Fruit fly (Drosophila melanogaster) whole organism, wandering third instar larva: ENCODE data around the gene Nhe2.

Experiments used
- Abd-B ChIP-seq: fragments of >200 bp; optimal IDR thresholded peaks from 2 replicates; lab custom pipeline; 2017; ENCODE audit warnings: missing biosample characterization, missing genetic modification characterization
- CG32264 ChIP-seq: fragments of 200-800 bp; sonication (Bioruptor generic); optimal IDR thresholded peaks from 2 replicates; lab custom pipeline; 2016; ENCODE audit warnings: missing biosample characterization, missing genetic modification characterization
- CG9705 ChIP-seq: fragments of 200-800 bp; sonication (Bioruptor generic); optimal IDR thresholded peaks from 2 replicates; lab custom pipeline; 2018; ENCODE audit warnings: missing biosample characterization, mild to moderate bottlenecking, missing genetic modification characterization
- Dfd ChIP-seq: fragments of >200 bp; optimal IDR thresholded peaks from 2 replicates; lab custom pipeline; 2017; ENCODE audit warnings: missing biosample characterization, missing genetic modification characterization
- Dif ChIP-seq: fragments of 200-275, 200-300 bp; sonication (Bioruptor generic); optimal IDR thresholded peaks from 2 replicates; lab custom pipeline; 2018; ENCODE audit warnings: missing biosample characterization, missing genetic modification characterization; ENCODE audit not compliant: partially characterized antibody
- GATAd ChIP-seq: sonication (Bioruptor generic); optimal IDR thresholded peaks from 2 replicates; lab custom pipeline; 2016; ENCODE audit warnings: missing biosample characterization, missing genetic modification characterization
- HLH106 ChIP-seq: fragments of 200-800 bp; optimal IDR thresholded peaks from 3 replicates; lab custom pipeline; 2019; ENCODE audit warnings: missing biosample characterization, mild to moderate bottlenecking, missing genetic modification characterization, moderate library complexity
- Hnf4 ChIP-seq: fragments of 200-800 bp; sonication (Bioruptor generic); optimal IDR thresholded peaks from 2 replicates; lab custom pipeline; 2016; ENCODE audit warnings: missing biosample characterization, mild to moderate bottlenecking, missing genetic modification characterization
- Hr83 ChIP-seq: fragments of 200-300 bp; sonication (Bioruptor generic); optimal IDR thresholded peaks from 2 replicates; lab custom pipeline; 2016; ENCODE audit warnings: missing biosample characterization, mild to moderate bottlenecking, missing genetic modification characterization, moderate library complexity; ENCODE audit not compliant: poor library complexity, severe bottlenecking
- Jra ChIP-seq: sonication (Bioruptor generic); optimal IDR thresholded peaks from 2 replicates; lab custom pipeline; 2016; ENCODE audit warnings: missing biosample characterization, missing genetic modification characterization
- Mio ChIP-seq: sonication (Bioruptor generic); optimal IDR thresholded peaks from 2 replicates; lab custom pipeline; 2016; ENCODE audit warnings: missing biosample characterization, missing genetic modification characterization
- Myc ChIP-seq: fragments of >200 bp; optimal IDR thresholded peaks from 2 replicates; lab custom pipeline; 2017
- N ChIP-seq: fragments of >200 bp; optimal IDR thresholded peaks from 2 replicates; lab custom pipeline; 2018; ENCODE audit warnings: missing biosample characterization, missing external identifiers, missing genetic modification characterization
- OdsH ChIP-seq: fragments of 200-800 bp; sonication (Bioruptor generic); optimal IDR thresholded peaks from 2 replicates; lab custom pipeline; 2016; ENCODE audit warnings: missing biosample characterization, mild to moderate bottlenecking, missing genetic modification characterization
- Rel ChIP-seq, 2 experiments: fragments of 200-800 bp; sonication (Bioruptor generic) in 1 of 2; optimal IDR thresholded peaks; 2 replicates in 1 of 2; 3 replicates in 1 of 2; lab custom pipeline; 2016 to 2019; ENCODE audit warnings: mild to moderate bottlenecking in 2 of 2, missing biosample characterization in 2 of 2, missing genetic modification characterization in 2 of 2, moderate library complexity in 1 of 2
- Sp1 ChIP-seq: fragments of 200-800 bp; sonication (Bioruptor generic); optimal IDR thresholded peaks from 3 replicates; lab custom pipeline; 2019; ENCODE audit warnings: missing biosample characterization, mild to moderate bottlenecking, missing genetic modification characterization, moderate library complexity
- Vsx2 ChIP-seq: fragments of 200-300, 225-300 bp; sonication (Bioruptor generic); optimal IDR thresholded peaks from 2 replicates; lab custom pipeline; 2018; ENCODE audit warnings: missing biosample characterization, missing genetic modification characterization; ENCODE audit not compliant: partially characterized antibody
- br ChIP-seq: fragments of 200-800 bp; sonication (Bioruptor generic); optimal IDR thresholded peaks from 2 replicates; lab custom pipeline; 2016; ENCODE audit warnings: missing biosample characterization, missing genetic modification characterization
- brk ChIP-seq: fragments of 200-800 bp; sonication (Bioruptor generic); optimal IDR thresholded peaks from 2 replicates; lab custom pipeline; 2016; ENCODE audit warnings: missing biosample characterization, mild to moderate bottlenecking, missing genetic modification characterization
- dl ChIP-seq, 2 experiments: fragments of 175-275, 200-275 bp in 1 of 2; fragments of 200-275 bp in 1 of 2; sonication (Bioruptor generic); optimal IDR thresholded peaks; lab custom pipeline; 2018; ENCODE audit warnings: mild to moderate bottlenecking in 2 of 2, missing biosample characterization in 2 of 2, missing genetic modification characterization in 2 of 2, moderate library complexity in 2 of 2; ENCODE audit not compliant: partially characterized antibody in 2 of 2, insufficient read depth in 1 of 2
- dmrt93B ChIP-seq: fragments of 200-800 bp; sonication (Bioruptor generic); optimal IDR thresholded peaks from 2 replicates; lab custom pipeline; 2018; ENCODE audit warnings: missing biosample characterization, mild to moderate bottlenecking, missing genetic modification characterization
- dsf ChIP-seq: sonication (Bioruptor generic); optimal IDR thresholded peaks from 2 replicates; lab custom pipeline; 2016; ENCODE audit warnings: missing biosample characterization, missing genetic modification characterization, borderline replicate concordance
- ey ChIP-seq: fragments of 200-800 bp; sonication (Bioruptor generic); optimal IDR thresholded peaks from 2 replicates; lab custom pipeline; 2016; ENCODE audit warnings: missing biosample characterization, missing genetic modification characterization
- foxo ChIP-seq, 2 experiments: fragments of 200-800 bp; sonication (Bioruptor generic); optimal IDR thresholded peaks; 2 replicates in 1 of 2; 3 replicates in 1 of 2; lab custom pipeline; 2016 to 2017; ENCODE audit warnings: missing biosample characterization in 2 of 2, missing genetic modification characterization in 2 of 2
- fru ChIP-seq: fragments of 200-800 bp; sonication (Bioruptor generic); optimal IDR thresholded peaks from 3 replicates; lab custom pipeline; 2016; ENCODE audit warnings: missing biosample characterization, mild to moderate bottlenecking, missing genetic modification characterization
- h ChIP-seq: fragments of 200-800 bp; sonication (Bioruptor generic); optimal IDR thresholded peaks from 3 replicates; lab custom pipeline; 2016; ENCODE audit warnings: missing biosample characterization, mild to moderate bottlenecking, missing genetic modification characterization
- jim ChIP-seq: fragments of 175-275, 200-325 bp; sonication (Bioruptor generic); optimal IDR thresholded peaks from 2 replicates; lab custom pipeline; 2016; ENCODE audit warnings: missing biosample characterization, mild to moderate bottlenecking, missing genetic modification characterization
- pan ChIP-seq: fragments of >200 bp; optimal IDR thresholded peaks from 2 replicates; lab custom pipeline; 2017
- psq ChIP-seq: fragments of 200-800 bp; sonication (Bioruptor generic); optimal IDR thresholded peaks from 3 replicates; lab custom pipeline; 2017; ENCODE audit warnings: missing biosample characterization, mild to moderate bottlenecking, missing genetic modification characterization, moderate library complexity
- rgr ChIP-seq: fragments of 200-800 bp; sonication (Bioruptor generic); optimal IDR thresholded peaks from 3 replicates; lab custom pipeline; 2016; ENCODE audit warnings: missing biosample characterization, mild to moderate bottlenecking, missing genetic modification characterization
- sage ChIP-seq: fragments of 200-800 bp; sonication (Bioruptor generic); optimal IDR thresholded peaks from 2 replicates; lab custom pipeline; 2016; ENCODE audit warnings: missing biosample characterization, mild to moderate bottlenecking, missing genetic modification characterization
- sv ChIP-seq: fragments of 200-800 bp; sonication (Bioruptor generic); optimal IDR thresholded peaks from 3 replicates; lab custom pipeline; 2016; ENCODE audit warnings: missing biosample characterization, missing genetic modification characterization
- tai ChIP-seq: sonication (Bioruptor generic); optimal IDR thresholded peaks from 2 replicates; lab custom pipeline; 2016; ENCODE audit warnings: missing biosample characterization, missing genetic modification characterization
- usp ChIP-seq: fragments of >200 bp; optimal IDR thresholded peaks from 2 replicates; lab custom pipeline; 2017; ENCODE audit warnings: missing biosample characterization, missing genetic modification characterization
- woc ChIP-seq: sonication (Bioruptor generic); optimal IDR thresholded peaks from 2 replicates; lab custom pipeline; 2016; ENCODE audit warnings: missing biosample characterization, mild to moderate bottlenecking, missing genetic modification characterization

Gene Nhe2

dm6 chr2L:21153844-21154243, 49.5 kb downstream of the Nhe2 start:
- TF ChIP-seq Rel (GFP tag; optimal IDR thresholded peaks at IDR 0.05; lab: Kevin White, UChicago) (no peak), Rel (tag; optimal IDR thresholded peaks at IDR 0.05; lab: Kevin White, UChicago) (peak; percentile 62), OdsH (GFP tag; lab: Kevin White, UChicago) (no peak), brk (GFP tag; lab: Kevin White, UChicago) (peak; percentile 55)

- no peak for TF ChIP-seq brk (GFP tag; lab: Kevin White, UChicago)
- no peak for TF ChIP-seq fru (GFP tag; lab: Kevin White, UChicago)
- TF ChIP-seq Dif (GFP tag; lab: Kevin White, UChicago) = no peak
- peak; percentile 6 for TF ChIP-seq Sp1 (GFP tag; lab: Kevin White, UChicago)
- TF ChIP-seq OdsH (GFP tag; lab: Kevin White, UChicago) = peak; percentile 32
- TF ChIP-seq CG9705 (GFP tag; lab: Kevin White, UChicago) = peak; percentile 24
- TF ChIP-seq Vsx2 (GFP tag; lab: Kevin White, UChicago) = no peak
- peak in 1 of 2 experiments; percentile 33 for TF ChIP-seq foxo (GFP tag; optimal IDR thresholded peaks at IDR 0.05; lab: Kevin White, UChicago)
- peak; percentile 59 for TF ChIP-seq rgr (GFP tag; lab: Kevin White, UChicago)
- no peak for TF ChIP-seq h
- no peak for TF ChIP-seq N (GFP tag; lab: Kevin White, UChicago)
- TF ChIP-seq Rel (GFP tag; optimal IDR thresholded peaks at IDR 0.05; lab: Kevin White, UChicago) = no peak
- peak; percentile 13 for TF ChIP-seq Rel (tag; optimal IDR thresholded peaks at IDR 0.05; lab: Kevin White, UChicago)
- peak; percentile 92 for TF ChIP-seq psq (GFP tag; lab: Kevin White, UChicago)
- peak; percentile 76 for TF ChIP-seq Myc (lab: Kevin White, UChicago)
- peak; percentile 74 for TF ChIP-seq Hr83
- no peak for TF ChIP-seq br (GFP tag; lab: Kevin White, UChicago)
- TF ChIP-seq tai (GFP tag; lab: Kevin White, UChicago) = no peak
- no peak for TF ChIP-seq jim (GFP tag; lab: Kevin White, UChicago)
- no peak for TF ChIP-seq CG32264 (GFP tag; lab: Kevin White, UChicago)
- TF ChIP-seq sv (GFP tag; lab: Kevin White, UChicago) = no peak
- peak; percentile 61 for TF ChIP-seq Jra (GFP tag; lab: Kevin White, UChicago)
- TF ChIP-seq Dfd (GFP tag; lab: Kevin White, UChicago) = no peak
- TF ChIP-seq pan (lab: Kevin White, UChicago) = no peak
- TF ChIP-seq ey (GFP tag; lab: Kevin White, UChicago) = peak; percentile 19
- TF ChIP-seq dmrt93B (GFP tag; lab: Kevin White, UChicago) = peak; percentile 16
- peak; percentile 77 for TF ChIP-seq Hnf4 (GFP tag; lab: Kevin White, UChicago)
- TF ChIP-seq usp (GFP tag; lab: Kevin White, UChicago) = no peak
- no peak for TF ChIP-seq dsf (GFP tag; lab: Kevin White, UChicago)
- no peak for TF ChIP-seq sage (GFP tag; lab: Kevin White, UChicago)
- TF ChIP-seq Mio (GFP tag; lab: Kevin White, UChicago) = no peak
- TF ChIP-seq woc (GFP tag; lab: Kevin White, UChicago) = peak; percentile 50
- TF ChIP-seq dl (GFP tag; optimal IDR thresholded peaks at IDR 0.05; lab: Kevin White, UChicago; ENCODE audit: insufficient read depth in 1 of 2, partially characterized antibody in 2 of 2) = no peak
- TF ChIP-seq HLH106 (tag; lab: Kevin White, UChicago) = peak; percentile 45
- TF ChIP-seq GATAd (GFP tag; lab: Kevin White, UChicago) = no peak
Observed at dm6 chr2L:21156156-21157040, 52.0 kb downstream of the Nhe2 start, which contains the start of the genes Mpp6 and E2f2. TSS of gene Mpp6 (plus strand) at chr2L:21156288. TSS of gene E2f2 (minus strand) at chr2L:21156749.

dm6 chr2L:21158554-21158953, 54.2 kb downstream of the Nhe2 start, which contains the start of the genes Coq3 and Pld3:
TSS of gene Coq3 (minus strand) at chr2L:21158611.
TSS of gene Pld3 (plus strand) at chr2L:21158847.
- TF ChIP-seq foxo (GFP tag; optimal IDR thresholded peaks at IDR 0.05; lab: Kevin White, UChicago) = peak; percentile 81 to 98
- peak; percentile 72 for TF ChIP-seq Mio (GFP tag; lab: Kevin White, UChicago)
- no peak for TF ChIP-seq Abd-B (GFP tag; lab: Kevin White, UChicago)
- peak; percentile 77 for TF ChIP-seq woc (GFP tag; lab: Kevin White, UChicago)
- TF ChIP-seq Sp1 (GFP tag; lab: Kevin White, UChicago) = peak; percentile 95
- peak; percentile 97 for TF ChIP-seq Hnf4 (GFP tag; lab: Kevin White, UChicago)
- TF ChIP-seq Hr83 = peak; percentile 85
- TF ChIP-seq pan (lab: Kevin White, UChicago) = no peak
- peak; percentile 91 for TF ChIP-seq CG9705 (GFP tag; lab: Kevin White, UChicago)
- peak; percentile 94 for TF ChIP-seq OdsH (GFP tag; lab: Kevin White, UChicago)
- peak; percentile 94 for TF ChIP-seq fru (GFP tag; lab: Kevin White, UChicago)
- peak; percentile 79 for TF ChIP-seq sv (GFP tag; lab: Kevin White, UChicago)
- no peak for TF ChIP-seq jim (GFP tag; lab: Kevin White, UChicago)
- peak; percentile 96 for TF ChIP-seq h
- TF ChIP-seq N (GFP tag; lab: Kevin White, UChicago) = no peak
- TF ChIP-seq sage (GFP tag; lab: Kevin White, UChicago) = no peak
- TF ChIP-seq CG32264 (GFP tag; lab: Kevin White, UChicago) = peak; percentile 73
- peak; percentile 92 for TF ChIP-seq Jra (GFP tag; lab: Kevin White, UChicago)
- TF ChIP-seq GATAd (GFP tag; lab: Kevin White, UChicago) = no peak
- TF ChIP-seq Rel (GFP tag; optimal IDR thresholded peaks at IDR 0.05; lab: Kevin White, UChicago) = no peak
- peak; percentile 83 for TF ChIP-seq Rel (tag; optimal IDR thresholded peaks at IDR 0.05; lab: Kevin White, UChicago)
- peak; percentile 96 for TF ChIP-seq HLH106 (tag; lab: Kevin White, UChicago)
- TF ChIP-seq br (GFP tag; lab: Kevin White, UChicago) = peak; percentile 93
- TF ChIP-seq rgr (GFP tag; lab: Kevin White, UChicago) = peak; percentile 97
- TF ChIP-seq psq (GFP tag; lab: Kevin White, UChicago) = peak; percentile 93
- TF ChIP-seq usp (GFP tag; lab: Kevin White, UChicago) = no peak
- TF ChIP-seq dsf (GFP tag; lab: Kevin White, UChicago) = peak; percentile 89
- peak; percentile 94 for TF ChIP-seq ey (GFP tag; lab: Kevin White, UChicago)
- peak; percentile 82 for TF ChIP-seq dmrt93B (GFP tag; lab: Kevin White, UChicago)
